Worm (Caenorhabditis elegans): Measurements from ENCODE around the gene ZC190.10.

DNA sequence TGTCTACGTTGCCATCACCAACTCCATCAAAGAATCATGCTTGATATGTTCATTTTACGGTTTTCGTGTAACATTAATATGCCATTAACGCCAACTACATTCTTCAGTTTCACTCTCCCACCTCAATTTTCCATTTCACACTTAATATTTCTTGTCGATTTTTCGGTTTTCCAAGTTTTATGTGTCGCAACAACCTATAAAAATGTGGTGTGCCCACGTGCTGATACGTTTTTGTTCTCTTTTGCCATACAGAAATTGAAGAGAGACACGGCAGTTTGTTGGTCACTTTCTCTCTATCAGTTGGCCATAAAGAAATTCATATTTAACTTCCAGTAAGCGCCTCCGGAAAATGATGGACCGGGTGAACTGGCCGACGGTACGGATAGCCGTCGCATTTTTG is 13.4 kb downstream of the ZC190.10 start, which contains the start of gene cln-3.3:
- TF ChIP-seq hmbx-1 (tag; optimal IDR thresholded peaks at IDR 0.05), result no peak
- TF ChIP-seq B0310.2 (tag; optimal IDR thresholded peaks at IDR 0.05), result no peak
- no peak for TF ChIP-seq sea-1 (GFP tag; conservative IDR thresholded peaks at IDR 0.05)
- no peak for TF ChIP-seq ets-7 (tag; optimal IDR thresholded peaks at IDR 0.05)
- no peak for TF ChIP-seq tbx-11 (GFP tag; IDR thresholded peaks at IDR 0.05)
